Fruit fly (Drosophila melanogaster): ENCODE measurements around the gene trk.

Gene trk

dm6 chr2L:10278658-10279057 is 6.5 kb upstream of the trk start, which contains the start of gene Utx:
Gene Utx, minus strand, starts transcription at chr2L:10278811.
- peak; percentile 71 for TF ChIP-seq woc (GFP tag; optimal IDR thresholded peaks at IDR 0.05)
- no peak for TF ChIP-seq GATAd (GFP tag; optimal IDR thresholded peaks at IDR 0.05)
- peak; percentile 23 for TF ChIP-seq Hr83 (GFP tag; optimal IDR thresholded peaks at IDR 0.05; ENCODE audit: poor library complexity, severe bottlenecking)

dm6 chr2L:10277362-10277761 is 5.2 kb upstream of the trk start:
- no peak for TF ChIP-seq Vsx2 (GFP tag; optimal IDR thresholded peaks at IDR 0.05; ENCODE audit: partially characterized antibody)
- no peak for TF ChIP-seq psq (GFP tag; optimal IDR thresholded peaks at IDR 0.05)
- TF ChIP-seq CG32264 (GFP tag; optimal IDR thresholded peaks at IDR 0.05), result no peak
- TF ChIP-seq foxo (GFP tag; optimal IDR thresholded peaks at IDR 0.05), result no peak
- TF ChIP-seq fru (GFP tag; optimal IDR thresholded peaks at IDR 0.05), result no peak
- TF ChIP-seq Hr83 (GFP tag; optimal IDR thresholded peaks at IDR 0.05; ENCODE audit: poor library complexity, severe bottlenecking), result peak; percentile 74
- no peak for TF ChIP-seq ey (GFP tag; optimal IDR thresholded peaks at IDR 0.05)
- TF ChIP-seq Sp1 (GFP tag; optimal IDR thresholded peaks at IDR 0.05), result no peak
- no peak for TF ChIP-seq Abd-B (GFP tag; optimal IDR thresholded peaks at IDR 0.05)
- peak; percentile 12 for TF ChIP-seq brk (GFP tag; optimal IDR thresholded peaks at IDR 0.05)
- no peak for TF ChIP-seq sv (GFP tag; optimal IDR thresholded peaks at IDR 0.05)
- no peak for TF ChIP-seq Dif (GFP tag; optimal IDR thresholded peaks at IDR 0.05; ENCODE audit: partially characterized antibody)
- no peak for TF ChIP-seq Mio (GFP tag; optimal IDR thresholded peaks at IDR 0.05)
- no peak for TF ChIP-seq Jra (GFP tag; optimal IDR thresholded peaks at IDR 0.05)
- no peak for TF ChIP-seq Myc (optimal IDR thresholded peaks at IDR 0.05)
- no peak for TF ChIP-seq dl (GFP tag; optimal IDR thresholded peaks at IDR 0.05; ENCODE audit: insufficient read depth in 1 of 2, partially characterized antibody in 2 of 2)
- no peak for TF ChIP-seq Dfd (GFP tag; optimal IDR thresholded peaks at IDR 0.05)
- TF ChIP-seq woc (GFP tag; optimal IDR thresholded peaks at IDR 0.05), result peak; percentile 27
- TF ChIP-seq lola (GFP tag; optimal IDR thresholded peaks at IDR 0.05), result no peak

- TF ChIP-seq br (GFP tag; optimal IDR thresholded peaks at IDR 0.05) (no peak), ey (GFP tag; optimal IDR thresholded peaks at IDR 0.05) (peak; percentile 66), psq (GFP tag; optimal IDR thresholded peaks at IDR 0.05) (peak; percentile 33), OdsH (GFP tag; optimal IDR thresholded peaks at IDR 0.05) (peak; percentile 60), foxo (GFP tag; optimal IDR thresholded peaks at IDR 0.05) (peak; percentile 14 to 54), Hnf4 (GFP tag; optimal IDR thresholded peaks at IDR 0.05) (peak; percentile 58), tai (GFP tag; optimal IDR thresholded peaks at IDR 0.05) (peak; percentile 52), N (GFP tag; optimal IDR thresholded peaks at IDR 0.05) (peak; percentile 9), Jra (GFP tag; optimal IDR thresholded peaks at IDR 0.05) (peak; percentile 40), sage (GFP tag; optimal IDR thresholded peaks at IDR 0.05) (no peak)
Measured at dm6 chr2L:10276846-10277245, 4.7 kb upstream of the trk start.

- TF ChIP-seq dmrt93B (GFP tag; optimal IDR thresholded peaks at IDR 0.05) (no peak), tai (GFP tag; optimal IDR thresholded peaks at IDR 0.05) (no peak), psq (GFP tag; optimal IDR thresholded peaks at IDR 0.05) (peak; percentile 18), Sp1 (GFP tag; optimal IDR thresholded peaks at IDR 0.05) (no peak), HLH106 (tag; optimal IDR thresholded peaks at IDR 0.05) (no peak), Myc (optimal IDR thresholded peaks at IDR 0.05) (no peak)
Measured at dm6 chr2L:10276436-10276835, 4.3 kb upstream of the trk start.

- TF ChIP-seq OdsH (GFP tag; optimal IDR thresholded peaks at IDR 0.05), result no peak
- TF ChIP-seq foxo (GFP tag; optimal IDR thresholded peaks at IDR 0.05), result peak in 1 of 2 experiments; percentile 50
- peak; percentile 67 for TF ChIP-seq sage (GFP tag; optimal IDR thresholded peaks at IDR 0.05)
- TF ChIP-seq Mio (GFP tag; optimal IDR thresholded peaks at IDR 0.05), result no peak
Measured at dm6 chr2L:10269854-10270253, 2.3 kb downstream of the trk start, which contains the start of gene Mulk. Gene Mulk, plus strand, starts transcription at chr2L:10270051.

- TF ChIP-seq Myc (optimal IDR thresholded peaks at IDR 0.05) (peak; percentile 26), lola (GFP tag; optimal IDR thresholded peaks at IDR 0.05) (no peak)
Measured at dm6 chr2L:10268688-10269087, 3.4 kb downstream of the trk start, which contains the start of gene CG4957. Gene CG4957, plus strand, starts transcription at chr2L:10268872.
